Worm (Caenorhabditis elegans): ENCODE results near the gene eif-3.G.
A peak's percentile ranks its signal among the peaks of the same experiment; 100 is the strongest.

Gene eif-3.G

ce11 chrII:8428947-8429919 is 13.3 kb upstream of the eif-3.G start:
- TF ChIP-seq lsy-2 (tag; optimal IDR thresholded peaks at IDR 0.05) (peak; percentile 43), zip-8 (tag; optimal IDR thresholded peaks at IDR 0.05) (peak; percentile 16), mls-2 (tag; optimal IDR thresholded peaks at IDR 0.05) (no peak)

- no peak for TF ChIP-seq drap-1 (GFP tag; optimal IDR thresholded peaks at IDR 0.05)
- TF ChIP-seq cnd-1 (tag; optimal IDR thresholded peaks at IDR 0.05): no peak
- TF ChIP-seq nhr-28 (tag; optimal IDR thresholded peaks at IDR 0.05): no peak
- no peak for TF ChIP-seq lin-13 (tag; optimal IDR thresholded peaks at IDR 0.05)
- no peak for TF ChIP-seq pha-4 (tag; optimal IDR thresholded peaks at IDR 0.05)
- no peak for TF ChIP-seq M03D4.4 (tag; optimal IDR thresholded peaks at IDR 0.05)
- no peak for TF ChIP-seq ces-1 (GFP tag; optimal IDR thresholded peaks at IDR 0.05)
- no peak for TF ChIP-seq zip-8 (tag; optimal IDR thresholded peaks at IDR 0.05)
- no peak for TF ChIP-seq hlh-1 (tag; optimal IDR thresholded peaks at IDR 0.05)
- TF ChIP-seq snpc-4 (tag; optimal IDR thresholded peaks at IDR 0.05): no peak
- TF ChIP-seq blmp-1 (tag; optimal IDR thresholded peaks at IDR 0.05): no peak
- TF ChIP-seq nhr-12 (tag; optimal IDR thresholded peaks at IDR 0.05): no peak
Measured at ce11 chrII:8431954-8432353, 10.6 kb upstream of the eif-3.G start, which contains the start of gene acp-2. Gene acp-2 (minus strand): TSS chrII:8432054.

ce11 chrII:8435005-8435404 is 7.6 kb upstream of the eif-3.G start, which contains the start of gene acp-4:
Gene acp-4 (minus strand): TSS chrII:8435105.
- no peak for TF ChIP-seq nhr-28 (tag; optimal IDR thresholded peaks at IDR 0.05)
- TF ChIP-seq ceh-43 (GFP tag; optimal IDR thresholded peaks at IDR 0.05): no peak
- no peak for TF ChIP-seq hlh-1 (tag; optimal IDR thresholded peaks at IDR 0.05)
- TF ChIP-seq ces-1 (GFP tag; optimal IDR thresholded peaks at IDR 0.05): no peak
- TF ChIP-seq tbx-8 (GFP tag; optimal IDR thresholded peaks at IDR 0.05): no peak
- no peak for TF ChIP-seq cnd-1 (tag; optimal IDR thresholded peaks at IDR 0.05)
- TF ChIP-seq unc-120 (tag; optimal IDR thresholded peaks at IDR 0.05; ENCODE audit: poor library complexity, severe bottlenecking): no peak
- TF ChIP-seq mab-5 (tag; optimal IDR thresholded peaks at IDR 0.05): no peak
- no peak for TF ChIP-seq nhr-237 (tag; optimal IDR thresholded peaks at IDR 0.05)

- TF ChIP-seq sem-2 (GFP tag; optimal IDR thresholded peaks at IDR 0.05): no peak
- TF ChIP-seq flh-1 (GFP tag; optimal IDR thresholded peaks at IDR 0.05): no peak
- no peak for TF ChIP-seq drap-1 (GFP tag; optimal IDR thresholded peaks at IDR 0.05)
- TF ChIP-seq nhr-237 (tag; optimal IDR thresholded peaks at IDR 0.05): no peak
- TF ChIP-seq sptf-1 (tag; optimal IDR thresholded peaks at IDR 0.05): no peak
Measured at ce11 chrII:8437035-8437434, 5.5 kb upstream of the eif-3.G start, which contains the start of gene acp-3. Gene acp-3 (minus strand): TSS chrII:8437135.

- TF ChIP-seq blmp-1 (tag; optimal IDR thresholded peaks at IDR 0.05) (no peak), nhr-76 (tag; optimal IDR thresholded peaks at IDR 0.05) (no peak), mab-5 (tag; optimal IDR thresholded peaks at IDR 0.05) (no peak), flh-1 (GFP tag; optimal IDR thresholded peaks at IDR 0.05) (no peak), hlh-1 (tag; optimal IDR thresholded peaks at IDR 0.05) (no peak), elt-1 (tag; optimal IDR thresholded peaks at IDR 0.05; ENCODE audit: borderline replicate concordance, insufficient read depth) (no peak), ham-2 (GFP tag; optimal IDR thresholded peaks at IDR 0.05) (peak; percentile 36), pha-4 (tag; optimal IDR thresholded peaks at IDR 0.05) (no peak)
Measured at ce11 chrII:8438791-8439287, 3.7 kb upstream of the eif-3.G start, which contains the start of gene lips-10. Gene lips-10 (plus strand): TSS chrII:8439168.

ce11 chrII:8440097-8440496 is 2.5 kb upstream of the eif-3.G start:
- no peak for TF ChIP-seq tbx-8 (GFP tag; optimal IDR thresholded peaks at IDR 0.05)
- peak; percentile 7 for TF ChIP-seq zip-8 (tag; optimal IDR thresholded peaks at IDR 0.05)

- no peak for TF ChIP-seq unc-62 (GFP tag; optimal IDR thresholded peaks at IDR 0.05)
- TF ChIP-seq nhr-2 (tag; optimal IDR thresholded peaks at IDR 0.05): no peak
- peak; percentile 17 for TF ChIP-seq nhr-28 (tag; optimal IDR thresholded peaks at IDR 0.05)
- TF ChIP-seq bed-3 (GFP tag; optimal IDR thresholded peaks at IDR 0.05): no peak
- no peak for TF ChIP-seq ceh-39 (tag; optimal IDR thresholded peaks at IDR 0.05)
- TF ChIP-seq sptf-1 (tag; optimal IDR thresholded peaks at IDR 0.05): no peak
- no peak for TF ChIP-seq nhr-12 (tag; optimal IDR thresholded peaks at IDR 0.05)
Measured at ce11 chrII:8440792-8441191, 1.8 kb upstream of the eif-3.G start.

Data from whole organism, mixed stage, embryonic.